Worm (Caenorhabditis elegans) whole organism, L2 larva: ENCODE measurements around the gene F48B9.3.

Experiments
- C34F6.9 ChIP-seq: fragments of 150-350 bp; optimal IDR thresholded peaks from 2 replicates; lab custom pipeline; 2014; ENCODE audit warnings: missing biosample characterization, missing genetic modification characterization
- F13H6.1 ChIP-seq: sonication (generic microtip); optimal IDR thresholded peaks from 2 replicates; lab custom pipeline; 2016; ENCODE audit warnings: missing genetic modification characterization, missing compliant biosample characterization
- R02D3.7 ChIP-seq: fragments of 150-350 bp; optimal IDR thresholded peaks from 2 replicates; lab custom pipeline; 2014; ENCODE audit warnings: missing biosample characterization, missing genetic modification characterization
- ZK546.5 ChIP-seq: sonication (generic microtip); optimal IDR thresholded peaks from 2 replicates; lab custom pipeline; 2017; ENCODE audit warnings: missing biosample characterization, missing genetic modification characterization
- aly-2 ChIP-seq: fragments of 150-350 bp; optimal IDR thresholded peaks from 2 replicates; lab custom pipeline; 2014; ENCODE audit warnings: missing biosample characterization, missing genetic modification characterization
- ama-1 ChIP-seq: fragments of 150-350 bp; optimal IDR thresholded peaks from 2 replicates; lab custom pipeline; 2018; ENCODE audit warnings: inconsistent platforms
- ceh-16 ChIP-seq: fragments of 150-350 bp; optimal IDR thresholded peaks from 2 replicates; lab custom pipeline; 2014; ENCODE audit warnings: missing biosample characterization, missing genetic modification characterization
- egl-27 ChIP-seq: sonication (generic microtip); optimal IDR thresholded peaks from 3 replicates; lab custom pipeline; 2017; ENCODE audit warnings: missing biosample characterization, missing genetic modification reagents, missing genetic modification characterization
- elt-3 ChIP-seq: sonication (generic microtip); optimal IDR thresholded peaks from 2 replicates; lab custom pipeline; 2017; ENCODE audit warnings: missing biosample characterization, missing genetic modification characterization
- fos-1 ChIP-seq: fragments of 150-350 bp; optimal IDR thresholded peaks from 2 replicates; lab custom pipeline; 2014; ENCODE audit warnings: missing biosample characterization, missing genetic modification characterization
- gmeb-1 ChIP-seq: fragments of 150-350 bp; optimal IDR thresholded peaks from 2 replicates; lab custom pipeline; 2014; ENCODE audit warnings: missing biosample characterization, missing genetic modification characterization
- lin-13 ChIP-seq: fragments of 150-350 bp; optimal IDR thresholded peaks from 2 replicates; lab custom pipeline; 2014; ENCODE audit warnings: missing biosample characterization, missing genetic modification reagents, missing genetic modification characterization
- lin-39 ChIP-seq: fragments of 150-350 bp; optimal IDR thresholded peaks from 2 replicates; lab custom pipeline; 2014; ENCODE audit warnings: missing biosample characterization, missing genetic modification reagents, missing genetic modification characterization
- mbf-1 ChIP-seq: sonication (generic microtip); optimal IDR thresholded peaks from 2 replicates; lab custom pipeline; 2017; ENCODE audit warnings: missing biosample characterization, missing genetic modification characterization
- mdl-1 ChIP-seq, 2 experiments: fragments of 150-350 bp in 1 of 2; sonication (generic microtip) in 1 of 2; optimal IDR thresholded peaks; 2 replicates each; lab custom pipeline; 2017; ENCODE audit warnings: missing biosample characterization in 2 of 2, missing genetic modification characterization in 2 of 2
- nhr-12 ChIP-seq: fragments of 150-350 bp; optimal IDR thresholded peaks from 2 replicates; lab custom pipeline; 2014; ENCODE audit warnings: missing biosample characterization, missing genetic modification characterization
- nhr-237 ChIP-seq: fragments of 150-350 bp; optimal IDR thresholded peaks from 2 replicates; lab custom pipeline; 2014; ENCODE audit warnings: missing biosample characterization, missing genetic modification characterization
- nhr-25 ChIP-seq: fragments of 150-350 bp; sonication (generic microtip); optimal IDR thresholded peaks from 3 replicates; lab custom pipeline; 2014; ENCODE audit warnings: missing biosample characterization, missing genetic modification characterization
- nhr-6 ChIP-seq: fragments of 150-350 bp; optimal IDR thresholded peaks from 2 replicates; lab custom pipeline; 2014; ENCODE audit warnings: missing biosample characterization, missing genetic modification characterization
- skn-1 ChIP-seq: sonication (generic microtip); optimal IDR thresholded peaks from 2 replicates; lab custom pipeline; 2017; ENCODE audit warnings: missing biosample characterization, missing genetic modification characterization
- sma-3 ChIP-seq: sonication (generic microtip); optimal IDR thresholded peaks from 2 replicates; lab custom pipeline; 2016; ENCODE audit warnings: missing genetic modification reagents, missing genetic modification characterization, missing compliant biosample characterization
- sma-9 ChIP-seq, 2 experiments: fragments of 150-350 bp in 1 of 2; sonication (generic microtip) in 1 of 2; optimal IDR thresholded peaks; 2 replicates each; lab custom pipeline; 2014 to 2016; ENCODE audit warnings: missing genetic modification characterization in 2 of 2, mild to moderate bottlenecking in 1 of 2, missing biosample characterization in 1 of 2, missing compliant biosample characterization in 1 of 2, missing genetic modification reagents in 1 of 2, moderate library complexity in 1 of 2
- snpc-4 ChIP-seq: fragments of 150-350 bp; optimal IDR thresholded peaks from 2 replicates; lab custom pipeline; 2014; ENCODE audit warnings: missing biosample characterization, missing genetic modification characterization
- unc-39 ChIP-seq: fragments of 150-350 bp; optimal IDR thresholded peaks from 2 replicates; lab custom pipeline; 2014; ENCODE audit warnings: missing biosample characterization, missing genetic modification characterization
- unc-55 ChIP-seq: fragments of 150-350 bp; sonication (generic microtip); optimal IDR thresholded peaks from 3 replicates; lab custom pipeline; 2014; ENCODE audit warnings: missing biosample characterization, missing genetic modification reagents, missing genetic modification characterization
- unc-62 ChIP-seq: fragments of 150-350 bp; optimal IDR thresholded peaks from 2 replicates; lab custom pipeline; 2014; ENCODE audit warnings: missing biosample characterization, missing genetic modification reagents, missing genetic modification characterization
- ztf-11 ChIP-seq: sonication (generic microtip); optimal IDR thresholded peaks from 2 replicates; lab custom pipeline; 2017; ENCODE audit warnings: missing biosample characterization, missing genetic modification characterization

F48B9.3 gene

ce11 chrX:2177731-2178326 is 13.0 kb downstream of the F48B9.3 start:
- TF ChIP-seq lin-13 (GFP tag; lab: Kevin White, UChicago) (no peak), nhr-6 (tag; lab: Kevin White, UChicago) (no peak), ceh-16 (no peak), skn-1 (tag; lab: Kevin White, UChicago) (no peak), gmeb-1 (tag; lab: Kevin White, UChicago) (no peak), snpc-4 (no peak), ztf-11 (tag; lab: Kevin White, UChicago) (no peak), nhr-25 (tag; lab: Kevin White, UChicago) (no peak), aly-2 (tag; lab: Kevin White, UChicago) (no peak), unc-39 (tag; lab: Kevin White, UChicago) (no peak), R02D3.7 (tag; lab: Kevin White, UChicago) (no peak), unc-62 (GFP tag; lab: Kevin White, UChicago) (no peak), lin-39 (no peak)

ce11 chrX:2178410-2178944 is 13.6 kb downstream of the F48B9.3 start:
- TF ChIP-seq nhr-12, result no peak
- TF ChIP-seq ZK546.5 (tag; lab: Kevin White, UChicago), result no peak
- peak; percentile 64 for TF ChIP-seq fos-1 (tag; lab: Kevin White, UChicago)
- TF ChIP-seq sma-9 (GFP tag; optimal IDR thresholded peaks at IDR 0.05; lab: Kevin White, UChicago), result peak; percentile 10
- no peak for TF ChIP-seq sma-9 (tag; optimal IDR thresholded peaks at IDR 0.05; lab: Kevin White, UChicago)
- no peak for TF ChIP-seq mdl-1 (tag; optimal IDR thresholded peaks at IDR 0.05; lab: Kevin White, UChicago)

- no peak for TF ChIP-seq gmeb-1 (tag; lab: Kevin White, UChicago)
- no peak for TF ChIP-seq lin-39
- TF ChIP-seq fos-1 (tag; lab: Kevin White, UChicago), result no peak
Observed at ce11 chrX:2180588-2180987, 15.7 kb downstream of the F48B9.3 start, which contains the start of gene F48B9.1. F48B9.1 (plus strand) TSS chrX:2180888.

- TF ChIP-seq mdl-1 (tag; optimal IDR thresholded peaks at IDR 0.05; lab: Kevin White, UChicago) (no peak), aly-2 (tag; lab: Kevin White, UChicago) (no peak), F13H6.1 (peak; percentile 21), unc-55 (GFP tag; lab: Kevin White, UChicago) (no peak), sma-9 (GFP tag; optimal IDR thresholded peaks at IDR 0.05; lab: Kevin White, UChicago) (peak; percentile 13), sma-9 (tag; optimal IDR thresholded peaks at IDR 0.05; lab: Kevin White, UChicago) (no peak), elt-3 (tag; lab: Kevin White, UChicago) (no peak), nhr-237 (tag; lab: Kevin White, UChicago) (no peak)
Observed at ce11 chrX:2188885-2189284, 24.0 kb downstream of the F48B9.3 start.

ce11 chrX:2190740-2191139 is 25.9 kb downstream of the F48B9.3 start:
- TF ChIP-seq sma-9 (GFP tag; optimal IDR thresholded peaks at IDR 0.05; lab: Kevin White, UChicago), result no peak
- TF ChIP-seq sma-9 (tag; optimal IDR thresholded peaks at IDR 0.05; lab: Kevin White, UChicago), result no peak
- no peak for TF ChIP-seq ama-1 (lab: Kevin White, UChicago)
- TF ChIP-seq ceh-16, result no peak
- TF ChIP-seq nhr-12, result no peak
- no peak for TF ChIP-seq sma-3 (GFP tag; lab: Kevin White, UChicago)
- no peak for TF ChIP-seq aly-2 (tag; lab: Kevin White, UChicago)
- TF ChIP-seq unc-39 (tag; lab: Kevin White, UChicago), result no peak
- no peak for TF ChIP-seq nhr-6 (tag; lab: Kevin White, UChicago)
- no peak for TF ChIP-seq C34F6.9
- TF ChIP-seq mbf-1 (tag; lab: Kevin White, UChicago), result no peak

- no peak for TF ChIP-seq lin-13 (GFP tag; lab: Kevin White, UChicago)
- TF ChIP-seq egl-27 (tag; lab: Kevin White, UChicago), result peak; percentile 11
- TF ChIP-seq, all 48 proteins: peak for 1
Observed at ce11 chrX:2191925-2192554, 27.2 kb downstream of the F48B9.3 start, which contains the start of gene gap-1. gap-1 (plus strand) TSS chrX:2192504.
